Worm (Caenorhabditis elegans) whole organism, late embryonic: Measurements from ENCODE around the gene C49F5.5.
A peak's percentile ranks its signal among the peaks of the same experiment; 100 is the strongest.

Source experiments
- C38D4.7 ChIP-seq: fragments of 200-800 bp; sonication (Bioruptor generic); optimal IDR thresholded peaks from 2 replicates; lab custom pipeline; 2018; ENCODE audit warnings: mild to moderate bottlenecking, missing genetic modification characterization, moderate library complexity, missing compliant biosample characterization
- ahr-1 ChIP-seq: sonication (generic microtip); optimal IDR thresholded peaks from 2 replicates; lab custom pipeline; 2016; ENCODE audit warnings: missing genetic modification characterization, missing compliant biosample characterization
- ceh-19 ChIP-seq: fragments of 200-800 bp; sonication (Bioruptor generic); optimal IDR thresholded peaks from 2 replicates; lab custom pipeline; 2018; ENCODE audit warnings: mild to moderate bottlenecking, missing genetic modification characterization, missing compliant biosample characterization
- ceh-24 ChIP-seq: sonication (generic microtip); optimal IDR thresholded peaks from 2 replicates; lab custom pipeline; 2016; ENCODE audit warnings: mild to moderate bottlenecking, missing genetic modification characterization, missing compliant biosample characterization
- ceh-30 ChIP-seq: fragments of 150-350 bp; optimal IDR thresholded peaks from 2 replicates; lab custom pipeline; 2014; ENCODE audit warnings: missing biosample characterization, missing genetic modification characterization
- ceh-45 ChIP-seq: fragments of 200-800 bp; sonication (Bioruptor generic); IDR thresholded peaks from 2 replicates; pipeline ENCODE4 v1.3.6; 2022; ENCODE audit warnings: missing genetic modification reagents, missing genetic modification characterization, missing compliant biosample characterization
- ceh-6 ChIP-seq: fragments of 200-800 bp; sonication (Bioruptor generic); optimal IDR thresholded peaks from 2 replicates; lab custom pipeline; 2018; ENCODE audit warnings: mild to moderate bottlenecking, missing genetic modification characterization, missing compliant biosample characterization
- ceh-9 ChIP-seq: sonication (generic microtip); optimal IDR thresholded peaks from 2 replicates; lab custom pipeline; 2016; ENCODE audit warnings: mild to moderate bottlenecking, missing genetic modification characterization, inconsistent platforms, missing compliant biosample characterization
- dmd-4 ChIP-seq: sonication (generic microtip); optimal IDR thresholded peaks from 2 replicates; lab custom pipeline; 2016; ENCODE audit warnings: borderline replicate concordance, missing genetic modification characterization, missing compliant biosample characterization
- elt-2 ChIP-seq: sonication (generic microtip); optimal IDR thresholded peaks from 2 replicates; lab custom pipeline; 2016; ENCODE audit warnings: missing genetic modification reagents, missing genetic modification characterization, missing compliant biosample characterization
- elt-4 ChIP-seq: sonication (generic microtip); optimal IDR thresholded peaks from 2 replicates; lab custom pipeline; 2016; ENCODE audit warnings: missing genetic modification characterization, missing compliant biosample characterization
- fkh-10 ChIP-seq: fragments of 150-350 bp; optimal IDR thresholded peaks from 2 replicates; lab custom pipeline; 2014; ENCODE audit warnings: missing biosample characterization, missing genetic modification reagents, missing genetic modification characterization
- fkh-6 ChIP-seq: sonication (generic microtip); optimal IDR thresholded peaks from 2 replicates; lab custom pipeline; 2016; ENCODE audit warnings: missing genetic modification characterization, missing compliant biosample characterization
- gmeb-2 ChIP-seq: sonication (generic microtip); optimal IDR thresholded peaks from 2 replicates; lab custom pipeline; 2016; ENCODE audit warnings: missing genetic modification characterization, inconsistent platforms, missing compliant biosample characterization
- hlh-13 ChIP-seq: fragments of 200-800 bp; sonication (Bioruptor generic); optimal IDR thresholded peaks from 2 replicates; lab custom pipeline; 2018; ENCODE audit warnings: mild to moderate bottlenecking, missing genetic modification characterization, missing compliant biosample characterization
- hlh-15 ChIP-seq: sonication (generic microtip); optimal IDR thresholded peaks from 2 replicates; lab custom pipeline; 2016; ENCODE audit warnings: missing genetic modification characterization, missing compliant biosample characterization
- hlh-30 ChIP-seq: sonication (generic microtip); optimal IDR thresholded peaks from 2 replicates; lab custom pipeline; 2017; ENCODE audit warnings: antibody characterized with exemption, missing genetic modification characterization, missing compliant biosample characterization; ENCODE audit not compliant: insufficient read depth
- hlh-6 ChIP-seq: sonication (generic microtip); optimal IDR thresholded peaks from 2 replicates; lab custom pipeline; 2016; ENCODE audit warnings: missing genotype, missing genetic modification characterization, missing compliant biosample characterization
- hlh-8 ChIP-seq: sonication (generic microtip); optimal IDR thresholded peaks from 2 replicates; lab custom pipeline; 2016; ENCODE audit warnings: missing genotype, missing genetic modification characterization, missing compliant biosample characterization
- lim-6 ChIP-seq: sonication (generic microtip); optimal IDR thresholded peaks from 2 replicates; lab custom pipeline; 2016; ENCODE audit warnings: missing genetic modification characterization, missing compliant biosample characterization
- lin-11 ChIP-seq: fragments of 200-800 bp; sonication (Bioruptor generic); optimal IDR thresholded peaks from 2 replicates; lab custom pipeline; 2018; ENCODE audit warnings: mild to moderate bottlenecking, missing genetic modification characterization, missing compliant biosample characterization
- madf-2 ChIP-seq: sonication (generic microtip); optimal IDR thresholded peaks from 2 replicates; lab custom pipeline; 2017; ENCODE audit warnings: missing genetic modification characterization, missing compliant biosample characterization
- mec-3 ChIP-seq: sonication (generic microtip); optimal IDR thresholded peaks from 2 replicates; lab custom pipeline; 2016; ENCODE audit warnings: borderline replicate concordance, missing genetic modification characterization, missing compliant biosample characterization
- nfya-1 ChIP-seq: sonication (generic microtip); optimal IDR thresholded peaks from 2 replicates; lab custom pipeline; 2017; ENCODE audit warnings: missing genetic modification characterization, mild to moderate bottlenecking, missing compliant biosample characterization, antibody characterized with exemption, moderate library complexity
- npax-4 ChIP-seq: sonication (generic microtip); optimal IDR thresholded peaks from 2 replicates; lab custom pipeline; 2016; ENCODE audit warnings: missing genetic modification characterization, missing compliant biosample characterization
- odd-2 ChIP-seq: sonication (generic microtip); optimal IDR thresholded peaks from 2 replicates; lab custom pipeline; 2017; ENCODE audit warnings: antibody characterized with exemption, mild to moderate bottlenecking, missing genetic modification characterization, missing compliant biosample characterization
- pag-3 ChIP-seq: sonication (generic microtip); optimal IDR thresholded peaks from 2 replicates; lab custom pipeline; 2016; ENCODE audit warnings: missing compliant biosample characterization, missing genetic modification characterization, borderline replicate concordance
- pat-9 ChIP-seq: fragments of 200-800 bp; sonication (Bioruptor generic); optimal IDR thresholded peaks from 2 replicates; lab custom pipeline; 2018; ENCODE audit warnings: mild to moderate bottlenecking, missing genetic modification characterization, moderate library complexity, missing compliant biosample characterization
- pha-4 ChIP-seq: fragments of 150-350 bp; optimal IDR thresholded peaks from 2 replicates; lab custom pipeline; 2018; ENCODE audit warnings: missing biosample characterization, missing genetic modification reagents, missing genetic modification characterization
- pqm-1 ChIP-seq: sonication (generic microtip); optimal IDR thresholded peaks from 2 replicates; lab custom pipeline; 2016; ENCODE audit warnings: missing genetic modification characterization, missing compliant biosample characterization
- pros-1 ChIP-seq: fragments of 150-350 bp; optimal IDR thresholded peaks from 2 replicates; lab custom pipeline; 2014; ENCODE audit warnings: missing biosample characterization, missing genetic modification reagents, missing genetic modification characterization
- rnt-1 ChIP-seq: sonication (generic microtip); optimal IDR thresholded peaks from 2 replicates; lab custom pipeline; 2016; ENCODE audit warnings: missing genetic modification characterization, missing compliant biosample characterization
- sox-4 ChIP-seq: sonication (generic microtip); optimal IDR thresholded peaks from 2 replicates; lab custom pipeline; 2017; ENCODE audit warnings: mild to moderate bottlenecking, missing genetic modification characterization, inconsistent platforms, missing compliant biosample characterization
- ttx-3 ChIP-seq: sonication (generic microtip); optimal IDR thresholded peaks from 2 replicates; lab custom pipeline; 2016; ENCODE audit warnings: missing genetic modification reagents, missing genetic modification characterization, missing compliant biosample characterization

Gene C49F5.5

DNA sequence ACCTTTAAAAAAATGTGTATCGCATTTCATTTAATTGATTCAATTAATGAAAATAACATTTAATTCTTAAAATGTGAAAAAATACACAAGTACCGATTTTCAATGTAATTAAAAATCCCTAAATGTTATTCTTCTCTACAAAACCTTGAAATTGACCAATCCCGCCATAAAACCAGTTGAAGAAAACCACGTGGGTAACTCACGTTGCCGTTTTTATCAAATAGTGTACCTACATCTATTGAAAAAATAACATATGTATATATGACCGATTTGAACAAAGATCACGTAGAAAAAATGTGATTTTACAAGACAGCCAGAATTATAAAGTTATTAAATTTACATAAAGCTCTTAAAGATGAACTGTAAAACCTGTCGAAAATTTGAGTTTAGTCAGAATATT lies 20.8 kb upstream of the C49F5.5 start:
- TF ChIP-seq pag-3 (tag; lab: Kevin White, UChicago) (no peak), pat-9 (no peak), ceh-45 (GFP tag; lab: Robert Waterston, UW) (no peak), mec-3 (tag; lab: Kevin White, UChicago) (no peak), odd-2 (no peak), lin-11 (tag; lab: Kevin White, UChicago) (no peak), ceh-24 (tag; lab: Kevin White, UChicago) (no peak), ceh-19 (no peak), hlh-8 (tag; lab: Kevin White, UChicago) (no peak), ahr-1 (no peak), elt-2 (tag; lab: Kevin White, UChicago) (no peak), lim-6 (no peak), hlh-30 (tag; lab: Kevin White, UChicago) (no peak)
- TF ChIP-seq, all 69 proteins: peak for 0

DNA sequence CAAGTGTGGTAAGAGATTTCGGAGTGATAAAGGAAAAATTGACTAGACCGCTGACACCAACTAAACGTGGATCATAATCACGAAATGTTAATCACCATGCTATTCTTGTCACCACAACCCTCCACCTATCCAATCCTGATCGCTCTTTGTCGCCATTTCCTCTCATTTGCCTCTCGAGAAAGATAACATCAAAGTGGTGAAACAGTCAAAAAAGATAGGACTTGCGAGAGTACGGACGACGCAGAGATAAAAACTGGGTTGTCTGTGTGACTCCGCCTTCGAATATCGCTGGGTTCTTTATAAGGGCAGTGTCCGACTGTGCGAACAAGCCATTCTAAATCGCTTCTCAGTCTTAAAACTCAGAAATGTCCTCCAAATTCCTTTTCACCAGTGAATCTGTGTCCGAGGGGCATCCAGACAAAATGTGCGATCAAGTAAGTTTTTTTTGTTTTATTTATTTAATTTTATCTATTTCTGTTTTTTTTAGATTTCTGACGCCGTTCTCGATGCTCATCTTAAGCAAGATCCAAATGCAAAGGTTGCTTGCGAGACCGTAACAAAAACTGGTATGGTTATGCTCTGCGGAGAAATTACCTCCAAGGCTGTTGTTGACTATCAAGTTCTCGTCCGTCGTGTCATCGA lies 20.2 kb upstream of the C49F5.5 start, which contains the start of gene sams-1:
sams-1 (plus strand) TSS at position 300 of the 642 bp plus-strand sequence.
- TF ChIP-seq elt-2 (tag; lab: Kevin White, UChicago), result no peak
- no peak for TF ChIP-seq npax-4 (tag; lab: Kevin White, UChicago)
- TF ChIP-seq pha-4 (tag; lab: Kevin White, UChicago), result no peak
- no peak for TF ChIP-seq hlh-13 (GFP tag; lab: Kevin White, UChicago)
- TF ChIP-seq fkh-10 (GFP tag; lab: Kevin White, UChicago), result no peak
- TF ChIP-seq rnt-1 (tag; lab: Kevin White, UChicago), result peak; percentile 4
- no peak for TF ChIP-seq mec-3 (tag; lab: Kevin White, UChicago)
- TF ChIP-seq fkh-6 (tag; lab: Kevin White, UChicago), result no peak
- no peak for TF ChIP-seq ceh-30 (tag; lab: Kevin White, UChicago)
- TF ChIP-seq lim-6, result no peak
- no peak for TF ChIP-seq madf-2 (tag; lab: Kevin White, UChicago)
- peak; percentile 46 for TF ChIP-seq nfya-1 (tag; lab: Kevin White, UChicago)
- TF ChIP-seq pqm-1 (tag; lab: Kevin White, UChicago), result no peak
- no peak for TF ChIP-seq ahr-1
- TF ChIP-seq sox-4, result no peak

DNA sequence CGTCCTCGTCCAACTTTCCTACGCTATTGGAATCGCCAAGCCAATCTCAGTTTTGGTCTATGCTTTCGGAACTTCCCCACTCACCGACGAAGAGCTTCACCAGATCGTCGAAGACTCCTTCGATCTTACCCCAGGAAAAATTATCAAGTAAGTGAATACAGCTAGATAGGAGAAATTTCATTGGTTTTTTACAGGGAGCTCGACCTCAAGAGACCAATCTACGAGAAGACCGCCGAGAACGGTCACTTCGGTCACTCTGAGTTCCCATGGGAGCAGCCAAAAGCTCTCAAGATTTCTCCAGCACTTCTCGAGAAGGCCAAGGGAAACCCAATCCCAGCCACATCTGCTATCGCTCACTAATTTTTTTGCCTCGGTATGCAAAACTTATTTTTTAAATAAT lies 19.0 kb upstream of the C49F5.5 start:
- no peak for TF ChIP-seq madf-2 (tag; lab: Kevin White, UChicago)
- no peak for TF ChIP-seq gmeb-2 (tag; lab: Kevin White, UChicago)
- TF ChIP-seq ceh-24 (tag; lab: Kevin White, UChicago), result no peak
- no peak for TF ChIP-seq hlh-6 (tag; lab: Kevin White, UChicago)
- TF ChIP-seq dmd-4 (tag; lab: Kevin White, UChicago), result no peak

DNA sequence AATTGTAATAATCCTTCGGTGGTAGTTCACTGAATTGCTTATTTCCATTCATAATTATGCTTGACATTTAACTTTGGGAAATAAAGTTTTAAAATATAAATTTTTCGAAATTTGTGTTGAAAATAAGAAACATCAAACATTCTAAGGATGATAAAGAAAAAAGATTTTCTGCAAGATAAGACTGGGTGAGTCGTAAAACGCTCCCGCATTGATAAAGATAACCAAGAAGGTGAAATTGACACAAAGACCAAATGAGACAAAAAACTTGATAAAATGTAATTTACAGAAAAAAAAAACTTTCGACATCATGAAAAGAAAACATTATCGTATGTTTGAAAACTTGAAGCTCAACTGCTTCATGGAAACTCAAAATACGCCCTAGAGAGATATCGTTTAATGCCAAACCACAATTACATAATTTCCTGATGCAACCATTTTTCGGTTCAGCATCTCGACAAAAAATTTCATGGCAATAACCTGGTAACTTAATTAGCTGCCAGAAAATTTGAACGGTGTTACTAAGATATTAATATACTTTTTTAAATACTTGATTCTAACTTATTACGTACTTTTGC lies 17.9 kb upstream of the C49F5.5 start:
- TF ChIP-seq elt-2 (tag; lab: Kevin White, UChicago) (peak; percentile 84), hlh-8 (tag; lab: Kevin White, UChicago) (no peak)

DNA sequence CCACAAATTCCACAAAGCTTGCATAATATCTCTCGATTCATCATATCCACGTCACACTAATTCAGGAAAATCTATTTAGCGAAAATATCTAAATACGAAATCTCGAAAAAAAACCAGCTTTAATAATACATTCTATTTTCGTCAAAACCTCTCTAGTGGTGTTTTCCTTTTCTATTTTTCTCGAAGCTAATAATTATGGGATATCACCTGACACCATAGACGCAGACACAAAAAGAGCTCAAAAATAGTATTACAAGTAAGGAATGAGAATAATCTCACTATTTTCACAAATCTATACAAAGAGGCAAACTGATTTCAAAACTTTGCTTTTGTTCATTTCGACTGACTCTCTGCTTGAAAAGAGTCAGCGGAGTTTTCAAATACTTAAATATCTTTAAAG lies 16.9 kb upstream of the C49F5.5 start:
- TF ChIP-seq fkh-6 (tag; lab: Kevin White, UChicago), result no peak
- no peak for TF ChIP-seq ttx-3
- no peak for TF ChIP-seq ceh-9 (tag; lab: Kevin White, UChicago)
- TF ChIP-seq pros-1 (tag; lab: Kevin White, UChicago), result no peak
- no peak for TF ChIP-seq hlh-15
- TF ChIP-seq C38D4.7 (GFP tag; lab: Kevin White, UChicago), result no peak
- no peak for TF ChIP-seq pat-9
- TF ChIP-seq rnt-1 (tag; lab: Kevin White, UChicago), result no peak
- TF ChIP-seq elt-4 (tag; lab: Kevin White, UChicago), result no peak
- TF ChIP-seq ceh-30 (tag; lab: Kevin White, UChicago), result no peak
- no peak for TF ChIP-seq hlh-8 (tag; lab: Kevin White, UChicago)
- TF ChIP-seq mec-3 (tag; lab: Kevin White, UChicago), result no peak
- no peak for TF ChIP-seq ceh-6 (GFP tag; lab: Kevin White, UChicago)
